Worm (Caenorhabditis elegans): ENCODE measurements around the gene C49C8.1.

Gene C49C8.1

DNA sequence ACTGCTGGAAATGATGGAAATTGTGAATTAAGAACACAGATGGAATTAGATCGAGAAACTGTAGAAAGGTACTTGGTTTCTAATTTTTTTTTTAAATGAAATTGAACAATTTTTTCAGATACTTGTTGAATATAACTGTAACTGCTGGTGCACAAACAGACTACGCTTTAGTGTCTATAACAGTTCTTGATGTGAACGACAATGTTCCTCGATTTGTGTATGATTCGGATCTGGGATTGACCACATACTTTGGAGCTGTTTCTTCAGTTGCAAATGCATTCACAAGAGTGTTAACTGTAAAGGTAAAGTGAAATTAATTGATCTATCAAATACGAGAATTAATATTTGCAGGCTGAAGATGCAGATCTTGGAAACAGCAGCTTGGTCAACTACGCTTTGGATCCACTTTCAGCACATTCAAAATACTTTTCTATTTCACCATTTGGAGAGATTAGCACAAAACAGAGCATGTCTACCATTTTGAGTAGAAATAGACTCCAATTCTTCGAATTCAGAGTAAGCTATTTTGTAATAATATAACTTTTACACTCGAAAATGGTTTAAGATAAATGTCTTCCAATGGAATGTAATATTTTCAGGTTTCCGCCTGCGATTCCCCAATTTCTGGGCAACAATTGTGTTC is 19.5 kb downstream of the C49C8.1 start:
- TF ChIP-seq R02D3.7 (tag; optimal IDR thresholded peaks at IDR 0.05) (no peak), nhr-237 (tag; optimal IDR thresholded peaks at IDR 0.05) (no peak), egl-27 (tag; optimal IDR thresholded peaks at IDR 0.05) (no peak), eor-1 (tag; optimal IDR thresholded peaks at IDR 0.05) (no peak), ceh-16 (tag; optimal IDR thresholded peaks at IDR 0.05) (no peak), unc-39 (tag; optimal IDR thresholded peaks at IDR 0.05) (no peak)

DNA sequence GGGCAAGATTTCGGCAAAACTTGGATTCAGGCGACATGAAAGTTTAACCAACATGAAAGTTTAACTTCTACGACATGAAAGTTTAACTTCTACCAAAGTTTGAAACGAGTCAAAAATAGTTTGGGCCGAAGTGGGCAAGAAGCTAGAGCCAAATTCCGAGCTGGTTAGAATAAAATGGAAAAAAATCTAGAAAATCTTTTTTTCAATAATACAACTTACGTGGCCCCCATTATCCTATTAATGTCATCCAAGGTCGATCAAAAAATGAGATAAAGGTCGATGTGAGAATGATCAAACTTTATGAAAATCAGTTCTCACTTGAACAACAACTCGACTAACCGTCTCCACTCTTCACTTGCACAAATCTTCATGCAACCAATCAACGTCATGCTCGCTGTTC is 22.9 kb downstream of the C49C8.1 start, which contains the start of gene F08B4.8:
Gene F08B4.8 (plus strand): TSS at position 301 of the 400 bp plus-strand sequence.
- TF ChIP-seq ztf-11 (tag; optimal IDR thresholded peaks at IDR 0.05) (no peak), eor-1 (tag; optimal IDR thresholded peaks at IDR 0.05) (no peak), ztf-4 (tag; optimal IDR thresholded peaks at IDR 0.05) (no peak), aly-2 (tag; optimal IDR thresholded peaks at IDR 0.05) (no peak), skn-1 (tag; optimal IDR thresholded peaks at IDR 0.05) (no peak), ama-1 (optimal IDR thresholded peaks at IDR 0.05) (no peak)

DNA sequence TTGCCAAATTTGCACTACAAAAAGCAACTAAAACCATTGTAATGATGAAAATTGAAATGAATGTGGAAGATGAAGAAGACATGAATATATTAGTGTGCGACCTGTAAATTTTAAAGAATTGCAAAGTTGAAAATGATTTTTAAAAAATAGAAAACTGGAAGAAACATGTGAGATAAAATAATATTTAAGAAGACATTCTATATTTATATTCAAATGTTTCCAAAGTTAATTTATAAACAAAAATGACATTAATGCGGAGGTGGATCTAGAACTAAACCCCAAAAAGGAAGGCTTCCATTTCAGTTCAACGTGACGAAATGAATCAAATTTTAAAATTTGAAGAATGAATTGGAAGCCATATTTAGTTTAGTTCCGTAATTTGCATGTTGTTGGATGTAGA is 24.8 kb downstream of the C49C8.1 start, which contains the start of gene nlp-60:
Gene nlp-60 (minus strand): TSS at position 101 of the 400 bp plus-strand sequence.
- no peak for TF ChIP-seq jun-1 (tag; optimal IDR thresholded peaks at IDR 0.05)
- no peak for TF ChIP-seq fkh-2 (tag; optimal IDR thresholded peaks at IDR 0.05)
- TF ChIP-seq skn-1 (tag; optimal IDR thresholded peaks at IDR 0.05): no peak
- TF ChIP-seq ama-1 (optimal IDR thresholded peaks at IDR 0.05): no peak
- no peak for TF ChIP-seq elt-3 (tag; optimal IDR thresholded peaks at IDR 0.05)

DNA sequence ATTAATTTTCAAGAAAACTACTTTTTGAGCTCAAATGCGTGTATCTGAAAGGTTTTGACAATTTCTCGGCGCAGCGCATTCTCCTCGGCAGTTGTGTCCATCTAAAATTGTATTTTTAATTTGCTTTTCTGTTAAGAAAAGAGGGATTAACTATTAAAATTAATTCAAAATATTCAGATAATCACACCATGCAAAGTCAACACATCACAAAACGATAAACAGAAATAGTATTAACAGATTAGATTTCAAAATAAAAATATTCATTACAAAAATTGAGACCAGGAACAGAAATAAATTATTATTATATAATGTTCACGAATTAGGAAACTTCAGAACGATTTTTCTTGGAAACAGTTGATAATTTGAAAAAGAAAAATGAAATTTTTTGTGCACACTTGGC is 32.1 kb downstream of the C49C8.1 start, which contains the start of gene pole-2:
Gene pole-2 (minus strand): TSS at position 101 of the 400 bp plus-strand sequence.
- TF ChIP-seq snpc-4 (tag; optimal IDR thresholded peaks at IDR 0.05): no peak
- TF ChIP-seq fkh-2 (tag; optimal IDR thresholded peaks at IDR 0.05): no peak
- no peak for TF ChIP-seq tbx-2 (tag; optimal IDR thresholded peaks at IDR 0.05)
- no peak for TF ChIP-seq nhr-76 (tag; optimal IDR thresholded peaks at IDR 0.05)
- TF ChIP-seq ceh-16 (tag; optimal IDR thresholded peaks at IDR 0.05): no peak
- TF ChIP-seq daf-12 (tag; optimal IDR thresholded peaks at IDR 0.05): no peak
- no peak for TF ChIP-seq nhr-237 (tag; optimal IDR thresholded peaks at IDR 0.05)
- TF ChIP-seq nhr-12 (tag; optimal IDR thresholded peaks at IDR 0.05): no peak
- no peak for TF ChIP-seq eor-1 (tag; optimal IDR thresholded peaks at IDR 0.05)
- TF ChIP-seq elt-2 (tag; optimal IDR thresholded peaks at IDR 0.05): no peak
- no peak for TF ChIP-seq nhr-25 (tag; optimal IDR thresholded peaks at IDR 0.05)
- no peak for TF ChIP-seq egl-5 (tag; optimal IDR thresholded peaks at IDR 0.05)
- TF ChIP-seq ztf-4 (tag; optimal IDR thresholded peaks at IDR 0.05): no peak
- no peak for TF ChIP-seq nhr-23 (tag; optimal IDR thresholded peaks at IDR 0.05)
- no peak for TF ChIP-seq aly-2 (tag; optimal IDR thresholded peaks at IDR 0.05)

DNA sequence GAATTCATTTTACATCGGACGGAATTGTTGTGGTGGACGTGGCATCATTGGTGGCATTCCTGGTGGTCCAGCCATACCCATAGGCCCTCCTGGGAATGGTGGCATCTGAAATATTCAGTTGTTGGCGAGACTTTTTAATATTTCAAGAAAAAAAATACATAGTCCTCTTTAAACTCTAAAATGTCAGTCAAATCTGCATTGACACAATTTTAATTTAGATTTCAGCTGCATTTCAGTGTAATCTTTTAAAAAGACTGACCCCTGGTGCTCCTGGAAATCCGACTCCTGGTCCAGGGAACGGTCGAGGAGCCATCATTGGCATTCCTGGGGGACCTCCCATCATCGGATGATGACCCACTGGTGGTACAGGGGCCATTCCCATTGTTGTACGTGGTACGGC is 32.6 kb downstream of the C49C8.1 start:
- no peak for TF ChIP-seq ZK546.5 (tag; optimal IDR thresholded peaks at IDR 0.05)
- no peak for TF ChIP-seq nfya-1 (tag; optimal IDR thresholded peaks at IDR 0.05; ENCODE audit: insufficient read depth)
- TF ChIP-seq nhr-28 (tag; optimal IDR thresholded peaks at IDR 0.05): no peak
- no peak for TF ChIP-seq ceh-28 (tag; optimal IDR thresholded peaks at IDR 0.05)
- no peak for TF ChIP-seq skn-1 (tag; optimal IDR thresholded peaks at IDR 0.05)
- no peak for TF ChIP-seq nhr-237 (tag; optimal IDR thresholded peaks at IDR 0.05)
- TF ChIP-seq nhr-76 (tag; optimal IDR thresholded peaks at IDR 0.05): no peak
- TF ChIP-seq elt-1 (tag; optimal IDR thresholded peaks at IDR 0.05): no peak
- no peak for TF ChIP-seq pha-4 (tag; optimal IDR thresholded peaks at IDR 0.05)
- no peak for TF ChIP-seq nhr-77 (tag; optimal IDR thresholded peaks at IDR 0.05)
- no peak for TF ChIP-seq nhr-23 (tag; optimal IDR thresholded peaks at IDR 0.05)
- no peak for TF ChIP-seq fos-1 (tag; optimal IDR thresholded peaks at IDR 0.05)
- TF ChIP-seq aly-2 (tag; optimal IDR thresholded peaks at IDR 0.05): no peak
- no peak for TF ChIP-seq sea-2 (GFP tag; optimal IDR thresholded peaks at IDR 0.05)
- no peak for TF ChIP-seq R02D3.7 (tag; optimal IDR thresholded peaks at IDR 0.05)

Measured in whole organism, L3 larva.